Fruit fly (Drosophila melanogaster) whole organism, prepupa: ENCODE data around the gene Oatp30B.
A peak's percentile ranks its signal among the peaks of the same experiment; 100 is the strongest.

Experiments used
- Blimp-1 ChIP-seq: fragments of 200-800 bp; sonication (Bioruptor generic); optimal IDR thresholded peaks from 3 replicates; lab custom pipeline; 2017; ENCODE audit warnings: missing biosample characterization, missing genetic modification characterization, mild to moderate bottlenecking, moderate library complexity, missing genetic modification reagents
- CG10631 ChIP-seq: fragments of 200-800 bp; sonication (Bioruptor generic); optimal IDR thresholded peaks from 2 replicates; lab custom pipeline; 2016; ENCODE audit warnings: missing biosample characterization, missing genetic modification characterization
- CG10669 ChIP-seq: fragments of 200-800 bp; sonication (Bioruptor generic); optimal IDR thresholded peaks from 3 replicates; lab custom pipeline; 2018; ENCODE audit warnings: missing biosample characterization, mild to moderate bottlenecking, missing genetic modification characterization, moderate library complexity
- CG11294 ChIP-seq: fragments of 200-800 bp; sonication (Bioruptor generic); IDR thresholded peaks from 2 replicates; pipeline ENCODE4 v1.3.6; 2022; ENCODE audit warnings: missing biosample characterization, missing genetic modification characterization
- CG11762 ChIP-seq: fragments of 200-800 bp; sonication (Bioruptor generic); optimal IDR thresholded peaks from 3 replicates; lab custom pipeline; 2016; ENCODE audit warnings: missing biosample characterization, missing genetic modification characterization; ENCODE audit not compliant: insufficient read depth
- CG11902 ChIP-seq: fragments of 200-800 bp; sonication (Bioruptor generic); optimal IDR thresholded peaks from 3 replicates; lab custom pipeline; 2016; ENCODE audit warnings: missing biosample characterization, missing genetic modification characterization
- CG16779 ChIP-seq: fragments of 200-800 bp; sonication (Bioruptor generic); optimal IDR thresholded peaks from 3 replicates; lab custom pipeline; 2017; ENCODE audit warnings: missing biosample characterization, mild to moderate bottlenecking, missing genetic modification characterization
- CG3032 ChIP-seq: fragments of 200-800 bp; optimal IDR thresholded peaks from 2 replicates; lab custom pipeline; 2019; ENCODE audit warnings: missing biosample characterization, mild to moderate bottlenecking, missing genetic modification characterization, moderate library complexity
- CG31627 ChIP-seq: fragments of 200-800 bp; sonication (Bioruptor generic); optimal IDR thresholded peaks from 3 replicates; lab custom pipeline; 2016; ENCODE audit warnings: missing biosample characterization, missing genetic modification characterization
- CG32006 ChIP-seq: fragments of 200-800 bp; sonication (Bioruptor generic); optimal IDR thresholded peaks from 3 replicates; lab custom pipeline; 2017; ENCODE audit warnings: missing biosample characterization, mild to moderate bottlenecking, missing genetic modification characterization
- CG34406 ChIP-seq: fragments of 200-800 bp; sonication (Bioruptor generic); optimal IDR thresholded peaks from 3 replicates; lab custom pipeline; 2016; ENCODE audit warnings: missing biosample characterization, missing genetic modification characterization
- CG3919 ChIP-seq: fragments of 200-800 bp; sonication (Bioruptor generic); optimal IDR thresholded peaks from 3 replicates; lab custom pipeline; 2016; ENCODE audit warnings: missing biosample characterization, missing genetic modification characterization
- CG4318 ChIP-seq: fragments of 200-800 bp; sonication (Bioruptor generic); optimal IDR thresholded peaks from 3 replicates; lab custom pipeline; 2017; ENCODE audit warnings: missing biosample characterization, mild to moderate bottlenecking, missing genetic modification characterization
- CG6163 ChIP-seq: fragments of 200-800 bp; sonication (Bioruptor generic); IDR thresholded peaks from 3 replicates; pipeline ENCODE4 v1.3.6; 2022; ENCODE audit warnings: missing biosample characterization, missing genetic modification characterization
- CG6276 ChIP-seq: fragments of 200-800 bp; sonication (Bioruptor generic); optimal IDR thresholded peaks from 2 replicates; lab custom pipeline; 2017; ENCODE audit warnings: missing biosample characterization, mild to moderate bottlenecking, missing genetic modification characterization
- CG6792 ChIP-seq: fragments of 200-800 bp; sonication (Bioruptor generic); optimal IDR thresholded peaks from 3 replicates; lab custom pipeline; 2016; ENCODE audit warnings: missing biosample characterization, missing genetic modification characterization
- CG6854 ChIP-seq: fragments of 200-800 bp; sonication (Bioruptor generic); optimal IDR thresholded peaks from 2 replicates; lab custom pipeline; 2017; ENCODE audit warnings: missing biosample characterization, mild to moderate bottlenecking, missing genetic modification characterization
- CG7368 ChIP-seq: fragments of 200-800 bp; sonication (Bioruptor generic); optimal IDR thresholded peaks from 3 replicates; lab custom pipeline; 2016; ENCODE audit warnings: missing biosample characterization, missing genetic modification characterization
- CG8119 ChIP-seq: fragments of 200-800 bp; sonication (Bioruptor generic); IDR thresholded peaks from 3 replicates; pipeline ENCODE4 v1.3.6; 2022; ENCODE audit warnings: missing biosample characterization, missing genetic modification characterization
- CG8319 ChIP-seq: fragments of 200-800 bp; sonication (Bioruptor generic); optimal IDR thresholded peaks from 3 replicates; lab custom pipeline; 2016; ENCODE audit warnings: missing biosample characterization, missing genetic modification characterization
- CG8632 ChIP-seq: fragments of 200-800 bp; sonication (Bioruptor generic); optimal IDR thresholded peaks from 3 replicates; lab custom pipeline; 2016; ENCODE audit warnings: missing biosample characterization, missing genetic modification characterization
- CG9139 ChIP-seq: fragments of 200-800 bp; sonication (Bioruptor generic); optimal IDR thresholded peaks from 3 replicates; lab custom pipeline; 2017; ENCODE audit warnings: missing biosample characterization, mild to moderate bottlenecking, missing genetic modification characterization
- Eip75B ChIP-seq: fragments of 200-800 bp; sonication (Bioruptor generic); optimal IDR thresholded peaks from 3 replicates; lab custom pipeline; 2016; ENCODE audit warnings: missing biosample characterization, missing genetic modification characterization
- Eip78C ChIP-seq: fragments of 200-800 bp; sonication (Bioruptor generic); peaks from one replicate; lab custom pipeline; 2016; ENCODE audit warnings: missing biosample characterization, missing genetic modification characterization
- Eip93F ChIP-seq: fragments of 200-800 bp; sonication (Bioruptor generic); optimal IDR thresholded peaks from 2 replicates; lab custom pipeline; 2016; ENCODE audit warnings: missing biosample characterization, mild to moderate bottlenecking, missing genetic modification characterization
- Ets21C ChIP-seq: fragments of 200-800 bp; sonication (Bioruptor generic); optimal IDR thresholded peaks from 3 replicates; lab custom pipeline; 2016; ENCODE audit warnings: missing biosample characterization, missing genetic modification characterization
- Gug ChIP-seq: fragments of 200-800 bp; sonication (Bioruptor generic); IDR thresholded peaks from 2 replicates; pipeline ENCODE4 v1.3.6; 2022; ENCODE audit warnings: missing biosample characterization, missing genetic modification characterization
- Hr39 ChIP-seq: fragments of 200-800 bp; sonication (Bioruptor generic); optimal IDR thresholded peaks from 2 replicates; lab custom pipeline; 2016; ENCODE audit warnings: missing biosample characterization, missing genetic modification characterization
- Hr4 ChIP-seq: fragments of 200-800 bp; sonication (Bioruptor generic); optimal IDR thresholded peaks from 3 replicates; lab custom pipeline; 2016; ENCODE audit warnings: missing biosample characterization, missing genetic modification characterization
- Met ChIP-seq: fragments of 200-800 bp; sonication (Bioruptor generic); optimal IDR thresholded peaks from 3 replicates; lab custom pipeline; 2016; ENCODE audit warnings: missing biosample characterization, missing genetic modification characterization
- OdsH ChIP-seq: fragments of 200-800 bp; sonication (Bioruptor generic); optimal IDR thresholded peaks from 3 replicates; lab custom pipeline; 2016; ENCODE audit warnings: missing biosample characterization, missing genetic modification characterization
- Sox102F ChIP-seq: fragments of 200-800 bp; sonication (Bioruptor generic); optimal IDR thresholded peaks from 2 replicates; lab custom pipeline; 2016; ENCODE audit warnings: missing biosample characterization, mild to moderate bottlenecking, missing genetic modification characterization
- Sox14 ChIP-seq: fragments of 200-800 bp; sonication (Bioruptor generic); optimal IDR thresholded peaks from 3 replicates; lab custom pipeline; 2016; ENCODE audit warnings: missing biosample characterization, missing genetic modification characterization
- Sox15 ChIP-seq: fragments of 200-800 bp; sonication (Bioruptor generic); optimal IDR thresholded peaks from 3 replicates; lab custom pipeline; 2016; ENCODE audit warnings: missing biosample characterization, missing genetic modification characterization
- achi ChIP-seq: fragments of 200-800 bp; sonication (Bioruptor generic); optimal IDR thresholded peaks from 3 replicates; lab custom pipeline; 2016; ENCODE audit warnings: missing biosample characterization, missing genetic modification characterization
- acj6 ChIP-seq: fragments of 200-800 bp; sonication (Bioruptor generic); optimal IDR thresholded peaks from 3 replicates; lab custom pipeline; 2016; ENCODE audit warnings: missing biosample characterization, missing genetic modification characterization
- dac ChIP-seq: fragments of 200-800 bp; sonication (Bioruptor generic); optimal IDR thresholded peaks from 2 replicates; lab custom pipeline; 2017; ENCODE audit warnings: missing biosample characterization, mild to moderate bottlenecking, missing genetic modification characterization
- dsx ChIP-seq: fragments of 200-800 bp; optimal IDR thresholded peaks from 3 replicates; lab custom pipeline; 2019; ENCODE audit warnings: missing biosample characterization, mild to moderate bottlenecking, missing genetic modification characterization, moderate library complexity; ENCODE audit not compliant: poor library complexity, severe bottlenecking
- eg ChIP-seq: fragments of 200-800 bp; sonication (Bioruptor generic); IDR thresholded peaks from 3 replicates; pipeline ENCODE4 v1.3.6; 2022; ENCODE audit warnings: missing biosample characterization, missing genetic modification characterization
- esn ChIP-seq: fragments of 200-800 bp; sonication (Bioruptor generic); optimal IDR thresholded peaks from 2 replicates; lab custom pipeline; 2016; ENCODE audit warnings: missing biosample characterization, mild to moderate bottlenecking, missing genetic modification characterization, moderate library complexity
- fd59A ChIP-seq: fragments of 200-800 bp; sonication (Bioruptor generic); optimal IDR thresholded peaks from 2 replicates; lab custom pipeline; 2017; ENCODE audit warnings: missing biosample characterization, mild to moderate bottlenecking, missing genetic modification characterization, missing genetic modification reagents
- fd85E ChIP-seq: fragments of 200-800 bp; sonication (Bioruptor generic); optimal IDR thresholded peaks from 3 replicates; lab custom pipeline; 2016; ENCODE audit warnings: missing biosample characterization, missing genetic modification characterization
- fkh ChIP-seq: fragments of 200-800 bp; sonication (Bioruptor generic); optimal IDR thresholded peaks from 3 replicates; lab custom pipeline; 2017; ENCODE audit warnings: missing biosample characterization, mild to moderate bottlenecking, missing genetic modification characterization, moderate library complexity
- lz ChIP-seq: fragments of 200-800 bp; sonication (Bioruptor generic); optimal IDR thresholded peaks from 3 replicates; lab custom pipeline; 2016; ENCODE audit warnings: missing biosample characterization, missing genetic modification characterization
- net ChIP-seq: fragments of 200-800 bp; sonication (Bioruptor generic); optimal IDR thresholded peaks from 3 replicates; lab custom pipeline; 2016; ENCODE audit warnings: missing biosample characterization, missing genetic modification characterization
- pdm3 ChIP-seq: fragments of 200-800 bp; sonication (Bioruptor generic); optimal IDR thresholded peaks from 3 replicates; lab custom pipeline; 2016; ENCODE audit warnings: missing biosample characterization, missing genetic modification characterization
- spab ChIP-seq: fragments of 200-800 bp; sonication (Bioruptor generic); optimal IDR thresholded peaks from 2 replicates; lab custom pipeline; 2017; ENCODE audit warnings: missing biosample characterization, mild to moderate bottlenecking, missing genetic modification characterization, missing genetic modification reagents
- ss ChIP-seq, 2 experiments: fragments of 200-800 bp; sonication (Bioruptor generic); optimal IDR thresholded peaks; 2 replicates in 1 of 2; 3 replicates in 1 of 2; lab custom pipeline; 2017 to 2018; ENCODE audit warnings: mild to moderate bottlenecking in 2 of 2, missing biosample characterization in 2 of 2, missing genetic modification characterization in 2 of 2, moderate library complexity in 1 of 2
- svp ChIP-seq: fragments of 200-800 bp; sonication (Bioruptor generic); peaks from one replicate; lab custom pipeline; 2016; ENCODE audit warnings: missing biosample characterization, missing genetic modification characterization
- topi ChIP-seq: fragments of 200-800 bp; sonication (Bioruptor generic); optimal IDR thresholded peaks from 3 replicates; lab custom pipeline; 2016; ENCODE audit warnings: missing biosample characterization, missing genetic modification characterization
- vri ChIP-seq: fragments of 200-800 bp; sonication (Bioruptor generic); optimal IDR thresholded peaks from 3 replicates; lab custom pipeline; 2016; ENCODE audit warnings: missing biosample characterization, mild to moderate bottlenecking, missing genetic modification characterization

Oatp30B gene

DNA sequence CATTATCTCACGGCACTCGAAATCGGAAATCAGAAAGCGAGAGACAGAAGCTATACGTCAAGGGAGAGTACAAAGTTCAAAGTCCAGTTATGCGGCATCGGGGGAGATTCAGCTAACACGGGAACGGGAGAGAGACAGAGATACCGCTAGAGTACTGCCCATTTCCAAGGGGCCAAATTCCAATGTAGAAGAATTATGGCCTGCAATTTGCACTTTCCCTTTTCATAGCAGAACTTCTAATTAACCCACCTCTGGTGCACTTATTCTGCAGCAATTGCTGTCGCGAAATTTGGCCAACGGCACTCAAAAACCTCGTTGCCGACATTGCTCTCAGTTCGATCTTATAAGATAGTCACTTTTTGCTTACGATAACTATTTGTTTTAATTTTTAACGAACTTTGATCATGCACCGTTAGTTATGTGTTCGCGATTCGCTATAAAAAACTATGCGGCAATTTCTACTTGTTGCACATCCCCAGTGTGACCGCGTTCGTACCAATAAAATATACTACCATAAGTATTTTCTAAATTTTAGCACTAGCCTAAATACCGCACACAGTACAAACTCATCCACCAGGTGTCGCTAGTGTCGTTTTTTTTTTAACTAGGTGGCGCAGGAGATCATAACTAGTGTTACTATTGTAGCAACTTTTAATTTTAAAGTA lies 55.4 kb downstream of the Oatp30B start, which contains the start of gene Mtpalpha:
Gene Mtpalpha, minus strand, starts transcription at position 501 of the 665 bp plus-strand sequence.
- TF ChIP-seq CG6276 (GFP tag; lab: Kevin White, UChicago): peak; percentile 100
- peak; percentile 64 for TF ChIP-seq CG3032 (tag; lab: Kevin White, UChicago)
- TF ChIP-seq esn (GFP tag; lab: Kevin White, UChicago): peak; percentile 43
- peak; percentile 75 for TF ChIP-seq fd85E (GFP tag; lab: Kevin White, UChicago)
- peak; percentile 79 for TF ChIP-seq svp
- peak; percentile 88 for TF ChIP-seq Blimp-1 (GFP tag; lab: Kevin White, UChicago)
- peak; percentile 51 for TF ChIP-seq CG31627 (GFP tag; lab: Kevin White, UChicago)
- peak; percentile 32 for TF ChIP-seq lz
- TF ChIP-seq pdm3 (GFP tag; lab: Kevin White, UChicago): peak; percentile 58
- no peak for TF ChIP-seq Sox15 (GFP tag; lab: Kevin White, UChicago)
- TF ChIP-seq CG6854: peak; percentile 99
- peak; percentile 58 for TF ChIP-seq OdsH
- peak; percentile 72 for TF ChIP-seq topi (GFP tag; lab: Kevin White, UChicago)
- peak; percentile 57 for TF ChIP-seq Met (GFP tag; lab: Kevin White, UChicago)
- TF ChIP-seq vri (GFP tag; lab: Kevin White, UChicago): no peak
- peak; percentile 69 for TF ChIP-seq Sox14
- peak; percentile 78 for TF ChIP-seq Eip93F
- peak; percentile 71 for TF ChIP-seq CG8632 (GFP tag; lab: Kevin White, UChicago)
- TF ChIP-seq eg (GFP tag; lab: Robert Waterston, UW): peak; percentile 93
- TF ChIP-seq achi (GFP tag; lab: Kevin White, UChicago): peak; percentile 67
- peak; percentile 57 for TF ChIP-seq Eip75B (GFP tag; lab: Kevin White, UChicago)
- TF ChIP-seq Hr39 (GFP tag; lab: Kevin White, UChicago): no peak
- TF ChIP-seq CG3919 (GFP tag; lab: Kevin White, UChicago): peak; percentile 87
- TF ChIP-seq Hr4 (GFP tag; lab: Kevin White, UChicago): peak; percentile 80
- TF ChIP-seq spab: peak; percentile 96
- no peak for TF ChIP-seq CG6792 (GFP tag; lab: Kevin White, UChicago)
- peak; percentile 92 for TF ChIP-seq CG8119 (GFP tag; lab: Robert Waterston, UW)
- peak; percentile 66 for TF ChIP-seq Gug (GFP tag; lab: Robert Waterston, UW)
- peak; percentile 89 for TF ChIP-seq CG10669 (GFP tag; lab: Kevin White, UChicago)
- TF ChIP-seq Ets21C (GFP tag; lab: Kevin White, UChicago): no peak
- TF ChIP-seq Eip78C: peak; percentile 94
- peak; percentile 40 for TF ChIP-seq CG4318
- peak; percentile 40; the same call in 1 of the 2 replicates for TF ChIP-seq CG11294 (GFP tag; lab: Robert Waterston, UW)
- peak; percentile 99 for TF ChIP-seq CG9139 (GFP tag; lab: Kevin White, UChicago)
- peak; percentile 97 for TF ChIP-seq net
- no peak for TF ChIP-seq acj6 (GFP tag; lab: Kevin White, UChicago)
- peak; percentile 99 for TF ChIP-seq CG16779 (tag; lab: Kevin White, UChicago)
- TF ChIP-seq CG11762: peak; percentile 91
- TF ChIP-seq CG7368 (GFP tag; lab: Kevin White, UChicago): peak; percentile 89
- peak; percentile 67 for TF ChIP-seq dsx (GFP tag; lab: Kevin White, UChicago)
- peak; percentile 83 for TF ChIP-seq CG8319 (GFP tag; lab: Kevin White, UChicago)
- peak; percentile 78 for TF ChIP-seq Sox102F (GFP tag; lab: Kevin White, UChicago)
- no peak for TF ChIP-seq fkh (GFP tag; lab: Kevin White, UChicago)
- TF ChIP-seq fd59A (GFP tag; lab: Kevin White, UChicago): peak; percentile 9
- TF ChIP-seq ss (GFP tag; optimal IDR thresholded peaks at IDR 0.05; lab: Kevin White, UChicago): peak; percentile 99 to 100
- TF ChIP-seq CG10631 (GFP tag; lab: Kevin White, UChicago): no peak
- peak; percentile 83 for TF ChIP-seq dac
- no peak for TF ChIP-seq CG11902 (GFP tag; lab: Kevin White, UChicago)
- TF ChIP-seq CG6163: peak; percentile 84
- peak; percentile 49 for TF ChIP-seq CG34406 (GFP tag; lab: Kevin White, UChicago)
- peak; percentile 75 for TF ChIP-seq CG32006 (GFP tag; lab: Kevin White, UChicago)
